Fruit fly (Drosophila melanogaster): ENCODE results near the gene CG3402.
A peak's percentile ranks its signal among the peaks of the same experiment; 100 is the strongest.

CG3402 gene

dm6 chr3L:615425-616046, 37.1 kb downstream of the CG3402 start (continued):
- TF ChIP-seq Dip3 (GFP tag; optimal IDR thresholded peaks at IDR 0.05) (peak; percentile 46), Myb (GFP tag; optimal IDR thresholded peaks at IDR 0.05) (peak; percentile 55), CG2120 (GFP tag; optimal IDR thresholded peaks at IDR 0.05) (peak; percentile 69), CG17328 (GFP tag; IDR thresholded peaks at IDR 0.05) (peak; percentile 92), CG5953 (GFP tag; IDR thresholded peaks at IDR 0.05) (peak; percentile 73), Ets65A (GFP tag) (peak; percentile 95), CG8290 (GFP tag; optimal IDR thresholded peaks at IDR 0.05) (peak; percentile 57), CG8290 (tag; optimal IDR thresholded peaks at IDR 0.05) (no peak), hth (optimal IDR thresholded peaks at IDR 0.05) (no peak), CG12104 (GFP tag; optimal IDR thresholded peaks at IDR 0.05) (peak; percentile 67), CG7786 (GFP tag; optimal IDR thresholded peaks at IDR 0.05) (peak; percentile 70), CG11247 (GFP tag; IDR thresholded peaks at IDR 0.05) (peak; percentile 72), CG4707 (GFP tag; optimal IDR thresholded peaks at IDR 0.05) (peak; percentile 45), CG14014 (GFP tag; IDR thresholded peaks at IDR 0.05) (peak; percentile 86), sisA (GFP tag; IDR thresholded peaks at IDR 0.05) (peak; percentile 82), tgo (GFP tag; IDR thresholded peaks at IDR 0.05) (peak; percentile 88), cg (GFP tag; optimal IDR thresholded peaks at IDR 0.05) (peak; percentile 46), Camta (GFP tag; optimal IDR thresholded peaks at IDR 0.05) (peak; percentile 91), CG15479 (GFP tag; optimal IDR thresholded peaks at IDR 0.05) (no peak), CG12391 (tag; optimal IDR thresholded peaks at IDR 0.05) (peak; percentile 93), CG18619 (GFP tag; optimal IDR thresholded peaks at IDR 0.05) (peak; percentile 80), al (GFP tag; IDR thresholded peaks at IDR 0.05) (no peak), Chrac-16 (GFP tag; optimal IDR thresholded peaks at IDR 0.05) (peak; percentile 83), lov (optimal IDR thresholded peaks at IDR 0.05) (no peak), lov (GFP tag; IDR thresholded peaks at IDR 0.05) (peak; percentile 74; the same call in 2 of the 3 replicates), CG32532 (GFP tag; IDR thresholded peaks at IDR 0.05) (peak; percentile 73; the same call in 1 of the 2 replicates), tll (GFP tag; optimal IDR thresholded peaks at IDR 0.05) (no peak), TFAM (GFP tag; optimal IDR thresholded peaks at IDR 0.05) (peak; percentile 37), CG12659 (GFP tag; optimal IDR thresholded peaks at IDR 0.05) (peak; percentile 82), CG2129 (GFP tag; IDR thresholded peaks at IDR 0.05; ENCODE audit: partially characterized antibody) (no peak), nau (GFP tag; optimal IDR thresholded peaks at IDR 0.05) (peak; percentile 84), Side (GFP tag; optimal IDR thresholded peaks at IDR 0.05) (peak; percentile 81), CG11696 (GFP tag; IDR thresholded peaks at IDR 0.05) (peak; percentile 79), CG10959 (GFP tag; IDR thresholded peaks at IDR 0.05) (peak; percentile 77), Scr (GFP tag; IDR thresholded peaks at IDR 0.05; ENCODE audit: partially characterized antibody) (no peak), CG8089 (GFP tag; optimal IDR thresholded peaks at IDR 0.05) (peak; percentile 78), MBD-R2 (GFP tag; IDR thresholded peaks at IDR 0.05) (peak; percentile 26; the same call in 1 of the 2 replicates), fd102C (GFP tag; optimal IDR thresholded peaks at IDR 0.05) (no peak), ham (GFP tag; IDR thresholded peaks at IDR 0.05) (peak; percentile 59; the same call in 1 of the 2 replicates), CG9609 (GFP tag; optimal IDR thresholded peaks at IDR 0.05) (peak; percentile 79), Ravus (GFP tag; IDR thresholded peaks at IDR 0.05) (no peak), CG7745 (tag; optimal IDR thresholded peaks at IDR 0.05) (no peak), caup (GFP tag; optimal IDR thresholded peaks at IDR 0.05; ENCODE audit: severe bottlenecking) (peak; percentile 67), E2f2 (GFP tag; IDR thresholded peaks at IDR 0.05) (peak; percentile 72), CG11723 (GFP tag; optimal IDR thresholded peaks at IDR 0.05) (peak; percentile 81), C15 (GFP tag; IDR thresholded peaks at IDR 0.05) (0 out of 3 replicates have a peak, but pooled peaks have one; percentile 11), Max (GFP tag; optimal IDR thresholded peaks at IDR 0.05) (peak; percentile 87), CG16813 (GFP tag; IDR thresholded peaks at IDR 0.05; ENCODE audit: partially characterized antibody) (no peak), Bteb2 (GFP tag; optimal IDR thresholded peaks at IDR 0.05) (peak; percentile 86), Blimp-1 (GFP tag; optimal IDR thresholded peaks at IDR 0.05) (peak; percentile 91), sim (GFP tag; IDR thresholded peaks at IDR 0.05) (peak; percentile 87)

Measured in whole organism, embryonic.